Fruit fly (Drosophila melanogaster) whole organism: ENCODE measurements around the gene CG43694.

Source experiments
- CG8478 ChIP-seq: fragments of >200 bp; optimal IDR thresholded peaks from 2 replicates; lab custom pipeline; 2018; ENCODE audit warnings: inconsistent platforms
- Dll ChIP-seq: fragments of >200 bp; optimal IDR thresholded peaks from 2 replicates; lab custom pipeline; 2017
- EcR ChIP-seq, 2 experiments: fragments of >200 bp; optimal IDR thresholded peaks; 2 replicates each; lab custom pipeline; 2017; ENCODE audit warnings: missing biosample characterization in 2 of 2, missing genetic modification characterization in 2 of 2, missing genetic modification reagents in 2 of 2
- pan ChIP-seq: fragments of >200 bp; optimal IDR thresholded peaks from 2 replicates; lab custom pipeline; 2017
- psq ChIP-seq: fragments of >200 bp; optimal IDR thresholded peaks from 2 replicates; lab custom pipeline; 2017
- usp ChIP-seq: fragments of >200 bp; optimal IDR thresholded peaks from 2 replicates; lab custom pipeline; 2017; ENCODE audit warnings: missing biosample characterization, missing genetic modification characterization, mixed read lengths

Gene CG43694

dm6 chr3R:23388798-23389197 lies 37.0 kb downstream of the CG43694 start, which contains the start of gene CG31515:
Gene CG31515, minus strand, starts transcription at chr3R:23388898.
- TF ChIP-seq usp (GFP tag; lab: Kevin White, UChicago) (no peak), pan (lab: Kevin White, UChicago) (no peak), EcR (GFP tag; optimal IDR thresholded peaks at IDR 0.05; lab: Kevin White, UChicago) (no peak), psq (lab: Kevin White, UChicago) (no peak), CG8478 (lab: Kevin White, UChicago) (no peak), Dll (lab: Kevin White, UChicago) (no peak)

dm6 chr3R:23386907-23387306 lies 38.9 kb downstream of the CG43694 start:
- no peak for TF ChIP-seq pan (lab: Kevin White, UChicago)
- no peak for TF ChIP-seq Dll (lab: Kevin White, UChicago)
- no peak for TF ChIP-seq usp (GFP tag; lab: Kevin White, UChicago)
- TF ChIP-seq EcR (GFP tag; optimal IDR thresholded peaks at IDR 0.05; lab: Kevin White, UChicago): no peak
- no peak for TF ChIP-seq CG8478 (lab: Kevin White, UChicago)
- TF ChIP-seq psq (lab: Kevin White, UChicago): no peak

dm6 chr3R:23386021-23386457 lies 39.8 kb downstream of the CG43694 start:
- TF ChIP-seq usp (GFP tag; lab: Kevin White, UChicago) (no peak), EcR (GFP tag; optimal IDR thresholded peaks at IDR 0.05; lab: Kevin White, UChicago) (no peak), Dll (lab: Kevin White, UChicago) (no peak), pan (lab: Kevin White, UChicago) (no peak), psq (lab: Kevin White, UChicago) (no peak)

dm6 chr3R:23384591-23385260 lies 41.1 kb downstream of the CG43694 start, which contains the start of gene CG4393:
Gene CG4393, minus strand, starts transcription at chr3R:23384777.
- no peak for TF ChIP-seq CG8478 (lab: Kevin White, UChicago)
- no peak for TF ChIP-seq psq (lab: Kevin White, UChicago)
- TF ChIP-seq Dll (lab: Kevin White, UChicago): no peak
- no peak for TF ChIP-seq EcR (GFP tag; optimal IDR thresholded peaks at IDR 0.05; lab: Kevin White, UChicago)
- TF ChIP-seq pan (lab: Kevin White, UChicago): no peak
- no peak for TF ChIP-seq usp (GFP tag; lab: Kevin White, UChicago)

dm6 chr3R:23383723-23384122 lies 42.1 kb downstream of the CG43694 start:
- TF ChIP-seq Dll (lab: Kevin White, UChicago): peak; percentile 6
- TF ChIP-seq EcR (GFP tag; optimal IDR thresholded peaks at IDR 0.05; lab: Kevin White, UChicago): no peak
- no peak for TF ChIP-seq usp (GFP tag; lab: Kevin White, UChicago)

dm6 chr3R:23377288-23377687 lies 48.5 kb downstream of the CG43694 start:
- no peak for TF ChIP-seq CG8478 (lab: Kevin White, UChicago)
- TF ChIP-seq usp (GFP tag; lab: Kevin White, UChicago): no peak
- no peak for TF ChIP-seq EcR (GFP tag; optimal IDR thresholded peaks at IDR 0.05; lab: Kevin White, UChicago)
- no peak for TF ChIP-seq psq (lab: Kevin White, UChicago)
- no peak for TF ChIP-seq Dll (lab: Kevin White, UChicago)
- no peak for TF ChIP-seq pan (lab: Kevin White, UChicago)
